Fruit fly (Drosophila melanogaster): ENCODE results near the gene CG11912.

Gene CG11912

dm6 chr2L:294452-295362, 24.4 kb downstream of the CG11912 start, which contains the start of the genes U2af38 and Stip1:
Gene U2af38 (minus strand): TSS chr2L:294681.
Gene Stip1 (plus strand): TSS chr2L:295122.
- TF ChIP-seq Clk (GFP tag; optimal IDR thresholded peaks at IDR 0.05) (no peak), bab1 (GFP tag; optimal IDR thresholded peaks at IDR 0.05) (peak; percentile 17), CG12768 (GFP tag; optimal IDR thresholded peaks at IDR 0.05) (peak; percentile 5), CG7101 (tag; optimal IDR thresholded peaks at IDR 0.05) (peak; percentile 54), Crg-1 (GFP tag; optimal IDR thresholded peaks at IDR 0.05) (peak; percentile 4), CG1620 (GFP tag; optimal IDR thresholded peaks at IDR 0.05) (peak; percentile 14), Mnt (GFP tag; optimal IDR thresholded peaks at IDR 0.05) (peak; percentile 49), CG11617 (GFP tag; optimal IDR thresholded peaks at IDR 0.05) (peak; percentile 30), pad (GFP tag; optimal IDR thresholded peaks at IDR 0.05) (peak; percentile 9), kay (GFP tag; ENCODE audit: borderline replicate concordance) (no peak), cnc (optimal IDR thresholded peaks at IDR 0.05) (no peak), CG14711 (tag; optimal IDR thresholded peaks at IDR 0.05) (peak; percentile 98), tj (GFP tag; optimal IDR thresholded peaks at IDR 0.05) (peak; percentile 62)

- TF ChIP-seq toe (GFP tag; optimal IDR thresholded peaks at IDR 0.05) (no peak), CG7045 (GFP tag; optimal IDR thresholded peaks at IDR 0.05) (no peak), pad (GFP tag; optimal IDR thresholded peaks at IDR 0.05) (no peak), CG14711 (tag; optimal IDR thresholded peaks at IDR 0.05) (no peak), Clk (GFP tag; optimal IDR thresholded peaks at IDR 0.05) (no peak), bab1 (GFP tag; optimal IDR thresholded peaks at IDR 0.05) (no peak)
Measured at dm6 chr2L:292301-292700, 26.8 kb downstream of the CG11912 start, which contains the start of gene CG11562. Gene CG11562 (plus strand): TSS chr2L:292419.

dm6 chr2L:291657-292056, 27.4 kb downstream of the CG11912 start, which contains the start of gene CG3625:
Gene CG3625 (minus strand): TSS chr2L:291795.
- no peak for TF ChIP-seq CG12768 (GFP tag; optimal IDR thresholded peaks at IDR 0.05)

- TF ChIP-seq Mnt (GFP tag; optimal IDR thresholded peaks at IDR 0.05): no peak
- no peak for TF ChIP-seq CG11617 (GFP tag; optimal IDR thresholded peaks at IDR 0.05)
- no peak for TF ChIP-seq bab1 (GFP tag; optimal IDR thresholded peaks at IDR 0.05)
- TF ChIP-seq kay (GFP tag; ENCODE audit: borderline replicate concordance): no peak
- TF ChIP-seq cnc (optimal IDR thresholded peaks at IDR 0.05): no peak
- TF ChIP-seq Crg-1 (GFP tag; optimal IDR thresholded peaks at IDR 0.05): no peak
- TF ChIP-seq ovo (GFP tag; optimal IDR thresholded peaks at IDR 0.05): no peak
- no peak for TF ChIP-seq cic (GFP tag; optimal IDR thresholded peaks at IDR 0.05)
- TF ChIP-seq CG7101 (tag; optimal IDR thresholded peaks at IDR 0.05): no peak
- no peak for TF ChIP-seq Clk (GFP tag; optimal IDR thresholded peaks at IDR 0.05)
- TF ChIP-seq CG7045 (GFP tag; optimal IDR thresholded peaks at IDR 0.05): no peak
- no peak for TF ChIP-seq tj (GFP tag; optimal IDR thresholded peaks at IDR 0.05)
- no peak for TF ChIP-seq CG5204 (GFP tag; optimal IDR thresholded peaks at IDR 0.05)
Measured at dm6 chr2L:290949-291348, 28.1 kb downstream of the CG11912 start.

- TF ChIP-seq Crg-1 (GFP tag; optimal IDR thresholded peaks at IDR 0.05) (no peak), tj (GFP tag; optimal IDR thresholded peaks at IDR 0.05) (no peak), Mnt (GFP tag; optimal IDR thresholded peaks at IDR 0.05) (no peak), kay (GFP tag; ENCODE audit: borderline replicate concordance) (no peak)
Measured at dm6 chr2L:290373-290772, 28.7 kb downstream of the CG11912 start.

dm6 chr2L:289044-289443, 30.0 kb downstream of the CG11912 start, which contains the start of gene Amnionless:
Gene Amnionless (minus strand): TSS chr2L:289144.
- TF ChIP-seq CG7101 (tag; optimal IDR thresholded peaks at IDR 0.05): no peak
- TF ChIP-seq cnc (optimal IDR thresholded peaks at IDR 0.05): no peak
- no peak for TF ChIP-seq CG7045 (GFP tag; optimal IDR thresholded peaks at IDR 0.05)
- no peak for TF ChIP-seq CG1620 (GFP tag; optimal IDR thresholded peaks at IDR 0.05)
- TF ChIP-seq Clk (GFP tag; optimal IDR thresholded peaks at IDR 0.05): no peak
- TF ChIP-seq ovo (GFP tag; optimal IDR thresholded peaks at IDR 0.05): no peak
- TF ChIP-seq bab1 (GFP tag; optimal IDR thresholded peaks at IDR 0.05): no peak
- TF ChIP-seq CG11617 (GFP tag; optimal IDR thresholded peaks at IDR 0.05): no peak
- TF ChIP-seq tj (GFP tag; optimal IDR thresholded peaks at IDR 0.05): no peak
- TF ChIP-seq CG14711 (tag; optimal IDR thresholded peaks at IDR 0.05): no peak
- no peak for TF ChIP-seq CG33017 (tag; optimal IDR thresholded peaks at IDR 0.05)

- TF ChIP-seq kay (GFP tag; ENCODE audit: borderline replicate concordance) (no peak), cnc (optimal IDR thresholded peaks at IDR 0.05) (no peak), bab1 (GFP tag; optimal IDR thresholded peaks at IDR 0.05) (no peak), CG12768 (GFP tag; optimal IDR thresholded peaks at IDR 0.05) (peak; percentile 90), Crg-1 (GFP tag; optimal IDR thresholded peaks at IDR 0.05) (peak; percentile 51), ovo (GFP tag; optimal IDR thresholded peaks at IDR 0.05) (peak; percentile 40), CG14711 (tag; optimal IDR thresholded peaks at IDR 0.05) (peak; percentile 60), Clk (GFP tag; optimal IDR thresholded peaks at IDR 0.05) (peak; percentile 65), CG7045 (GFP tag; optimal IDR thresholded peaks at IDR 0.05) (peak; percentile 76), CG11617 (GFP tag; optimal IDR thresholded peaks at IDR 0.05) (peak; percentile 76), CG1620 (GFP tag; optimal IDR thresholded peaks at IDR 0.05) (peak; percentile 52), Hr96 (GFP tag; optimal IDR thresholded peaks at IDR 0.05) (no peak), CG7101 (tag; optimal IDR thresholded peaks at IDR 0.05) (peak; percentile 85), pad (GFP tag; optimal IDR thresholded peaks at IDR 0.05) (peak; percentile 64), cic (GFP tag; optimal IDR thresholded peaks at IDR 0.05) (peak; percentile 98), CG33017 (tag; optimal IDR thresholded peaks at IDR 0.05) (peak; percentile 88), Mnt (GFP tag; optimal IDR thresholded peaks at IDR 0.05) (peak; percentile 83), CG5204 (GFP tag; optimal IDR thresholded peaks at IDR 0.05) (no peak), toe (GFP tag; optimal IDR thresholded peaks at IDR 0.05) (no peak), tj (GFP tag; optimal IDR thresholded peaks at IDR 0.05) (peak; percentile 47)
Measured at dm6 chr2L:286421-286820, 32.6 kb downstream of the CG11912 start.
